Fruit fly (Drosophila melanogaster): ENCODE measurements around the gene CG13601.

DNA sequence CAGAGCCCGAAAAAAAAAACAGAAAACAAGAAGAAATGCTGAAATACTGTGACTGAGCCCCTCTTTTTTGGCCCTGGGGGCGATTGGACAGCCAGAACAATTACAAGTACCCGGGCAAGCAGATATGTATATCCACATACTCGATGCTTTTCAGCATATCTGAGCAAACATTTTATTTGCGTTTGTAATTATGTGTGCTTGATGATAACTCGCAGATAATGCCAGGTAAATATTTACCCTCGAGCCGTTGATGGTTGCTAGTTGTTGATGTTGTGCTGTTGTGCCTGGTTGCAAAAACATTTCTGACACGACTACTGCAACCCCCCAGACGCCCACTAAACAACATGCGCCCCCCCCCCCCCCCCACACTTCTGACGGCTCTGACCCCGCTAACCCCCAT is 8.1 kb downstream of the CG13601 start:
- TF ChIP-seq Hr38 (GFP tag; optimal IDR thresholded peaks at IDR 0.05) (no peak), CG10631 (GFP tag; optimal IDR thresholded peaks at IDR 0.05) (no peak), Sox102F (GFP tag; optimal IDR thresholded peaks at IDR 0.05) (no peak), Eip78C (GFP tag) (peak; percentile 49), CG7368 (GFP tag; optimal IDR thresholded peaks at IDR 0.05) (peak; percentile 12), lz (GFP tag; optimal IDR thresholded peaks at IDR 0.05) (no peak), Blimp-1 (GFP tag; optimal IDR thresholded peaks at IDR 0.05) (no peak), OdsH (GFP tag; optimal IDR thresholded peaks at IDR 0.05) (no peak), CG6854 (GFP tag; optimal IDR thresholded peaks at IDR 0.05) (no peak), CG11902 (GFP tag; optimal IDR thresholded peaks at IDR 0.05) (no peak), CG6276 (GFP tag; optimal IDR thresholded peaks at IDR 0.05) (no peak), Lpt (GFP tag; optimal IDR thresholded peaks at IDR 0.05) (no peak), achi (GFP tag; optimal IDR thresholded peaks at IDR 0.05) (no peak), CG16779 (tag; optimal IDR thresholded peaks at IDR 0.05) (no peak)

All from whole organism, prepupa.